Fruit fly (Drosophila melanogaster): ENCODE data around the gene CG18170.

Gene CG18170

DNA sequence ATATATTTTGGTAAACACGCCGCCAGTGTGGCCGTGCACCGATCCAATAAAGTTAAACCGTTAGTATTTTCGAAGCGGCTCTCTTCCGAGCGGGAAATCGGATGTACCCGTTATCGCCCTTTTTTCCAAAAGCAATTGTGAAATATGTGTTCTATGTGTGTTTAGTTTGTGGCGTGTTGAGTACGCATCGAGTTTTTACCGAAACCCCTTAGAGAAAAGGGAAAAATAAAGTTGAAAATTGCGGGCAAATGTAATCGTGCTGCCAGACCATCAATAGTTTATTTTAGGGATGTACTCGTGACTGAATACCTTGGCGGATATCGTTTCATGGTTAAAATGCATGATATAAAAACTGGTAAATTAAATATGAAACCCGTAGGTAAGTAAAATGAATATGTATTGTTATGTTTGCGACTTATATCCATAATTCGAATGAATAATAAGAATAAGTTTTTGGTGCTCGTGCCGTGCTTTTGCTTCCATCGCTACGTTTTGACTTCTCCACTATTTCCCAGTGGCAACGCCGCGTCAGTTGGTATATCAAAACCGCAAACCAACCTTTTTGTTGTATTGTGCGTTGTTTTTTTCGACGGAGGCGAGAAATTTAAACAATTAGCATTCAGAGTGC lies 36.5 kb downstream of the CG18170 start, which contains the start of the genes Mettl2 and Bgb (continued):
- peak; percentile 66; the same call in 2 of the 3 replicates for TF ChIP-seq ci (GFP tag; IDR thresholded peaks at IDR 0.05)
- peak; percentile 77 for TF ChIP-seq grau (tag; optimal IDR thresholded peaks at IDR 0.05)
- TF ChIP-seq CG7987 (GFP tag; optimal IDR thresholded peaks at IDR 0.05): no peak
- TF ChIP-seq CG7556 (GFP tag; optimal IDR thresholded peaks at IDR 0.05): peak; percentile 55
- peak; percentile 95 for TF ChIP-seq row (GFP tag; IDR thresholded peaks at IDR 0.05)
- TF ChIP-seq sug (tag; optimal IDR thresholded peaks at IDR 0.05): peak; percentile 76
- peak; percentile 66 for TF ChIP-seq Oli (tag; optimal IDR thresholded peaks at IDR 0.05)
- peak; percentile 86 for TF ChIP-seq tin (GFP tag; optimal IDR thresholded peaks at IDR 0.05)
- peak; percentile 48 for TF ChIP-seq NK7.1 (GFP tag; optimal IDR thresholded peaks at IDR 0.05)
- no peak for TF ChIP-seq CG1024 (GFP tag; IDR thresholded peaks at IDR 0.05)
- TF ChIP-seq CG7928 (GFP tag; optimal IDR thresholded peaks at IDR 0.05): peak; percentile 2
- no peak for TF ChIP-seq bowl (GFP tag; IDR thresholded peaks at IDR 0.05)
- TF ChIP-seq Lim3 (GFP tag; IDR thresholded peaks at IDR 0.05): no peak
- peak; percentile 80 for TF ChIP-seq CHES-1-like (GFP tag; optimal IDR thresholded peaks at IDR 0.05)
- peak; percentile 72 for TF ChIP-seq Side (GFP tag; optimal IDR thresholded peaks at IDR 0.05)
- TF ChIP-seq sna (GFP tag; IDR thresholded peaks at IDR 0.05; ENCODE audit: partially characterized antibody): peak; percentile 69; the same call in 1 of the 2 replicates
- no peak for TF ChIP-seq ap (GFP tag; IDR thresholded peaks at IDR 0.05)
- no peak for TF ChIP-seq Eip74EF (GFP tag; optimal IDR thresholded peaks at IDR 0.05)
- peak; percentile 80 for TF ChIP-seq Myb (GFP tag; optimal IDR thresholded peaks at IDR 0.05)
- TF ChIP-seq disco-r (GFP tag; optimal IDR thresholded peaks at IDR 0.05): peak; percentile 60
- peak; percentile 61 for TF ChIP-seq da (GFP tag; optimal IDR thresholded peaks at IDR 0.05)
- peak; percentile 28 for TF ChIP-seq ftz-f1 (GFP tag; optimal IDR thresholded peaks at IDR 0.05)
- peak; percentile 74 for TF ChIP-seq CG31441 (GFP tag; IDR thresholded peaks at IDR 0.05)
- TF ChIP-seq fd96Cb (tag; optimal IDR thresholded peaks at IDR 0.05): peak; percentile 78
- TF ChIP-seq B-H2 (GFP tag; optimal IDR thresholded peaks at IDR 0.05): no peak
- TF ChIP-seq Hsf (GFP tag; optimal IDR thresholded peaks at IDR 0.05): peak; percentile 88
- no peak for TF ChIP-seq Sox100B (GFP tag; optimal IDR thresholded peaks at IDR 0.05)
- peak; percentile 78 for TF ChIP-seq CG13624 (GFP tag; optimal IDR thresholded peaks at IDR 0.05)
- TF ChIP-seq Meics (GFP tag; optimal IDR thresholded peaks at IDR 0.05): peak; percentile 75
- no peak for TF ChIP-seq tap (tag; optimal IDR thresholded peaks at IDR 0.05)
- TF ChIP-seq Lhr (GFP tag; optimal IDR thresholded peaks at IDR 0.05): no peak
- no peak for TF ChIP-seq CG4282 (GFP tag; optimal IDR thresholded peaks at IDR 0.05)
- peak; percentile 69 for TF ChIP-seq Mad (GFP tag; optimal IDR thresholded peaks at IDR 0.05)
- peak; percentile 78 for TF ChIP-seq esg (GFP tag; conservative IDR thresholded peaks at IDR 0.05)
- peak; percentile 80 for TF ChIP-seq CG18599 (GFP tag; optimal IDR thresholded peaks at IDR 0.05)
- peak; percentile 2 for TF ChIP-seq lbe (GFP tag; optimal IDR thresholded peaks at IDR 0.05)
- peak; percentile 89 for TF ChIP-seq BEAF-32 (GFP tag; optimal IDR thresholded peaks at IDR 0.05)
- peak; percentile 87 for TF ChIP-seq knrl (GFP tag; IDR thresholded peaks at IDR 0.05; ENCODE audit: partially characterized antibody)
- peak; percentile 87 for TF ChIP-seq Antp (GFP tag; optimal IDR thresholded peaks at IDR 0.05)
- peak; percentile 51 for TF ChIP-seq CG6254 (GFP tag; optimal IDR thresholded peaks at IDR 0.05)
- peak; percentile 88 for TF ChIP-seq CG2120 (GFP tag; optimal IDR thresholded peaks at IDR 0.05)
- peak; percentile 60 for TF ChIP-seq H2.0 (GFP tag; IDR thresholded peaks at IDR 0.05)
- TF ChIP-seq lilli (GFP tag; optimal IDR thresholded peaks at IDR 0.05): peak; percentile 90
- no peak for TF ChIP-seq salm (tag; optimal IDR thresholded peaks at IDR 0.05)
- TF ChIP-seq peb (GFP tag; IDR thresholded peaks at IDR 0.05): peak; percentile 38; the same call in 1 of the 2 replicates
- peak; percentile 93 for TF ChIP-seq tll (GFP tag; optimal IDR thresholded peaks at IDR 0.05)
- peak; percentile 26 for TF ChIP-seq CG6683 (GFP tag; optimal IDR thresholded peaks at IDR 0.05)
- peak; percentile 20 for TF ChIP-seq CG12236 (GFP tag; optimal IDR thresholded peaks at IDR 0.05)
- peak; percentile 81 for TF ChIP-seq gro (GFP tag; optimal IDR thresholded peaks at IDR 0.05)
- no peak for TF ChIP-seq ash1 (GFP tag; optimal IDR thresholded peaks at IDR 0.05)

Data from whole organism, embryonic.